Worm (Caenorhabditis elegans): ENCODE results near the gene mcm-3AP.

mcm-3AP gene

DNA sequence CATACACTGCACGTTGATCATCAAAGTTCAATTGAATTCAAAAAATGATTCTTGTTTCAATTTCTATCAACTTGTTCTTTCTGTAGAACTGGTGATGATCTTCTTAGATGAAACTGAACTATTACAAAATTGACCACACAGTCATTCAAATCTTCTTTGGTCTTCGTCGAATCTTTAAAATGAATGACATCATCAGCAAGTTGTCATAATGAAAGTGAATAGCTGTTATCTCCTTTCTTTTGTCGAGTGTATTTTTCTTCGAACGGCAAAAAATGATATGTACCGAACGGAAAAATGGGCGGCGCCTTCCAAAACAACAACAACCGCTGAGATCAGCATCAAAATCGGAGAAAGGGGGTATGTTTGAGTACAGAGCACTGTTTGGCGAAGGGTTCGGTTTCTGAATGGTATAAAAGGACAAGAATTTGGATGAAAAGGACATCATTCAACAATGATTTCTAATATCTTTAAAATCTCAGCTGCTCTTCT lies 29.0 kb downstream of the mcm-3AP start, which contains the start of gene ora-1:
TSS of gene ora-1 (plus strand) at position 439 of the 489 bp plus-strand sequence.
- TF ChIP-seq unc-62 (GFP tag; optimal IDR thresholded peaks at IDR 0.05): no peak

DNA sequence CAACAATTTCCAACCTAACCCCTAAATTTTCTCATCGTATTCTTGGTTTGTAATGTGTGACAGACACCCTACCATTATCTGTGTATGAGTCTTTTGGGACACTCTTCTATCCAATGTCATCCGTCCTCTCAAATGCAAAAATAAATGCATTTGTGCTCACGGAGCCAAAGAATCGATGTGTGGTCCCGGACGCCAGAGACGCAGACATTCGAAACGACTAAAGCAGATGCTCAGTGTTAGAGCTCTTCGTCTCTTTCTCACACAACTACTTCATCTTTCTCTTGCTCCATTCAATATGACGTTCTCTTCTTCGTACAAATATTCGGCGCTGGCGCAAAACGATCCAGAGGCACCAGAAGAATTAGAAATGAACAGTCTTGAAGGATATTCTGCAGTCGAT lies 31.1 kb downstream of the mcm-3AP start, which contains the start of gene unc-24:
TSS of gene unc-24 (plus strand) at position 283 of the 400 bp plus-strand sequence.
- TF ChIP-seq unc-62 (GFP tag; optimal IDR thresholded peaks at IDR 0.05): no peak

DNA sequence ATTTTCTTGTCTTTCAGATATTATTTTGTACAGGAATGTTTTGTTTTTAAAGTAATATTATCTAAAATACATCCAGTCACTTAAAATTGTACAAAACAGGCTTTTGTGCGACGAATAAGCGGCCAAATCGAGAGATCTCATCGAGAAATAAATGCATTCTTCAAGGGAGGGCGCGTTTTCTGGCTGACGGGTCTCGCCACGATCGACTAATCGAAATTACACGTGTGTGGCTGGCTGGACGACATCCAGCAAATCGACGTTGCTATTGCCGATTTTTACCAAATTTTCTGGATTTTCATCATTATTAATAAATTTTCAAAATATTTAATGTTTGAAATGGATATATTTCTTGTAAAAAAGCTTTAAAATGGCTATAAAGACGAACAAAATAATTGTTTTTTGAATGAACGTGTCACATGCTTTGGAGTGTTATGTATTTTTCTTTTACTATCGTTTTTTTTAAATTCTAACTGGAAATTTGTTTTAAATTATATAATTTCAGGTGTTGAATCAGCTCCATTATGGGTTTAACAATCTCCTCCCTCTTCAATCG lies 33.6 kb downstream of the mcm-3AP start, which contains the start of gene arf-5:
TSS of gene arf-5 (plus strand) at position 503 of the 553 bp plus-strand sequence.
- TF ChIP-seq unc-62 (GFP tag; optimal IDR thresholded peaks at IDR 0.05): no peak

DNA sequence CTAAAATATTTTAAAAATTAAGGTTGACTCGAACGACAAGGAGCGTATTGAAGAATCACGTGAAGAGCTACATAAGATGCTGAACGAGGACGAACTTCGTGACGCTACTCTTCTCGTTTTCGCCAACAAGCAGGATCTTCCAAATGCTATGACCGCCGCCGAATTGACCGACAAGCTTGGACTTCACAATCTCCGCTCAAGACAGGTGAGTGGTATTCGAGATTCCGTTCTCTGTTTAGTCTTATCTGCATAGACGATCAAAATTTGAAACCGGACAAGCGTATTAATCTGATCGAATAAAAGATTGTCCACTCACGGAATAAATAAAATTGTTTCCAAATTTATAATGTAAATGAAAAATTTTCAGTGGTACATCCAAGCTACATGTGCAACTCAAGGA lies 34.5 kb downstream of the mcm-3AP start:
- no peak for TF ChIP-seq unc-62 (GFP tag; optimal IDR thresholded peaks at IDR 0.05)

DNA sequence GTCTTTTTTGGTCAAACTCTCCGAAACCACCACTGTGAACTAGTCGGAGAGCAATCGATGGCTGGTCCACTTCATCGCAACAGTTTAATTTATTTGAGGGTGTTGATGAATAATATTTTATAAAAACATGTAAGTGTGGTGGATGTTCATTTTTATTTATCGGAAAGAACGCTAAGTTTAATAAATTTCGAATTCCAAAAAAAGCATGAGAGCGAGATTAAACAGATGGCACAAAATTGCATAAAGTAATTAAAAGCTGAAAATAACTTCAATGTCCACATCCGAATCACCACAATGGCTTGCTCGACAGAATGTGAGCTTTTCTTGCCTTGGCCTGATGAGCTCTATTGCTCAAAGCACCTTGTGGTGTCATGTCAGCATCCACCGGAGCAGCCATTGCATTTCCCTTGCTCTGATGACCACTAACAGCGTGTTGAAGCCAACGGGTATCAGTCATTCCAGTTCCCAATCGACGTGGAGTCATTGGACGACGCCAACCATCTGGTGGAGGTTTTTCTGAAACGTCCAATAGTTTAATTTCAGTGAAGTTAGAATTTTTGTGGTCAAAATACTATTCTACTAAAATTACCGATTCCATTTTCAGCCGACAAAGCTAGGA lies 35.4 kb downstream of the mcm-3AP start:
- TF ChIP-seq unc-62 (GFP tag; optimal IDR thresholded peaks at IDR 0.05): no peak

DNA sequence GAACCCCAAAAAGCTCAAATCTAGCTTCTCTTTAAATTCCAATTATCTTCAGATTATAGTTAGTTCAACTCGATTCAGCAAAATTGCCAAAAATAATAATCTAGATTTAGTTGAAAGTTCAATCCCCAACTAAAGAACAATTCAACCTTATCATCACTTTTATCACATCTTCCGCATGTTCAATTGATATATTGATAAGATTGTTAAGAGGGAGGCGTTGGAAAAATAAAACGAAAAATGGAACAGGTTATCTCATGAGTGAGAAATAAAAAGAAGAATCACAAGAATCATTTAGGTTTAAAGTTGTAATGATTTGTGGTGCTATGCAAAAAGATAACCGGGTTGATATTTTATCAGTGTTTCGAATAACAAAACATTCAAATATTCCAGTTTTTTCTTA lies 37.3 kb downstream of the mcm-3AP start:
- TF ChIP-seq unc-62 (GFP tag; optimal IDR thresholded peaks at IDR 0.05): no peak

DNA sequence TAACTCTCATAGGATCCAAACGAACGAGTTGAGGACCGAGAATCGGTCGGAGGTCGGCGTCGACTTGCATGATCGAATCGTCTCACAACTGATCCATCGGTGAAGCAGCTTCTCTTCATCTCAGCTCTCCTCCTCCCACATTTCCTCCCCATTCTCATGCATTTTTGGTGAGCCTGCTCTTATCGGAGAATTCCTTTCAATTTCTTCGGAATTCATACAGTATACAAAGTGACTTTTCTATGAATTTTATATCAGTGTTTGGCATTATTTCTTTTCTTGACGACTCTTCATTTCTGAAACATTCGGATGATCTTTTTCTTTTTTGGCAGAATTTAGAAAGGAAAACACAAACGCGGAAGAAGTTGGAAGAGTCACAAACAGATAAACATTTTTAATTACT lies 38.6 kb downstream of the mcm-3AP start, which contains the start of gene mec-17:
TSS of gene mec-17 (minus strand) at position 101 of the 400 bp plus-strand sequence.
- TF ChIP-seq unc-62 (GFP tag; optimal IDR thresholded peaks at IDR 0.05): no peak

DNA sequence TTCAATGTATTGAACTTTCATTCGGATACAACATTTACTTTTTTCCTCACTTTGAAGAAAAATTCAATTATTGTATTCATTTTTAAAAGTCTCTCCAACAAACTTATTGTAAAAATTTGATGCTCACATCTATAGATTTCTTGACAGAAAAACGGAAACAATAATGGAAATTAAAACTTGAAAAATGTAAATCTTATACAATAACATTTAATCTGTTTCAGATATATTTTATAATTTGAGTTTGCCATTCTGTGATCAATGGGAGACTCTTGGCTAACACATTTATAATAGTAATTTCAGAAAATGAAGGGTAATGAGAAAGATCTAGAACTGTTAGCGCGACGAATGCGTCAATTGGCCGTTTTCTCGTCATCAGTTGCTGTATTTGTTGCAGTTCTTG lies 39.9 kb downstream of the mcm-3AP start, which contains the start of gene col-115:
TSS of gene col-115 (plus strand) at position 301 of the 400 bp plus-strand sequence.
- TF ChIP-seq unc-62 (GFP tag; optimal IDR thresholded peaks at IDR 0.05): no peak

DNA sequence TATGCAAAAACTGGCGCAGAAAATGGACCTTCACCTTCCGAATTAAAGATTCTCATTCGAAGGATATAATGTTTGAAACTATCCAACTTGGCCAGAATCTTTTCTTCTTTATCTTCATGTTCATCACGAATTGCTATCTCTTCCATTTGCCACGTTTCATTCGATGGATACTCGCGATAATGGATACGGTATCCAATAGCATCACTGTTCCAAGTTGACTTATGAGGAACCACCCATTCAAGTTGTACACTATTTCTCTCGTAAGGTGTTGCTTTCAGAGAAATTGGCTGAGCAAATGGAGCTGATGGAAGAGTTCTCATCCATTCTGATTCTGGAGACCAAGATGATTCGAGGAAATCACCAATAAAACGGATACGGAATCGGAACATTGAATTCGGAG lies 46.2 kb downstream of the mcm-3AP start:
- TF ChIP-seq unc-62 (GFP tag; optimal IDR thresholded peaks at IDR 0.05): no peak

DNA sequence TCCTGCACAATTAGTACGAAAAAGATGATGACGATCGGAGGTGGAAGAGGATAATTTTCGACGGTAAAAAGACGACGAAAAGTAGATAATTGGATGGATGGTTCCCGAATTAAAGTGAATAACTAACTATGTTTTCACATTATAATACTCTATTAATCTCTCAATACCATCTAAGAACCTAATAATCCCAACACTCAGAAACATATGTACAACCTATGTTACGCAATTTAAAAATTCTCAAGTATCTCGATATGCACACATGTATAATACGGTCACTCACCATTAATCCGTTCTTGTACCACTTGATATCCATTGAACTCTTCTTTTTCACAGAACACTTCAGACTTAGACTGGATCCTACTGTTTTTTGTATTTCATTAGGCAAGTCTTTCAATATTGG lies 52.3 kb downstream of the mcm-3AP start:
- TF ChIP-seq unc-62 (GFP tag; optimal IDR thresholded peaks at IDR 0.05): no peak
